Worm (Caenorhabditis elegans) whole organism, young adult: Measurements from ENCODE around the gene F23A7.5.
A peak's percentile ranks its signal among the peaks of the same experiment; 100 is the strongest.

ENCODE experiments used
- F23B12.7 ChIP-seq: sonication (generic microtip); optimal IDR thresholded peaks from 2 replicates; lab custom pipeline; 2017; ENCODE audit warnings: missing genetic modification characterization, mild to moderate bottlenecking, missing compliant biosample characterization, antibody characterized with exemption, moderate library complexity; ENCODE audit not compliant: insufficient read depth
- T26A5.8 ChIP-seq: sonication (generic microtip); optimal IDR thresholded peaks from 2 replicates; lab custom pipeline; 2016; ENCODE audit warnings: missing genetic modification characterization, missing compliant biosample characterization
- rpc-1 ChIP-seq, 2 experiments: fragments of 150-350 bp in 1 of 2; sonication (generic microtip) in 1 of 2; optimal IDR thresholded peaks; 2 replicates each; lab custom pipeline; 2014 to 2018; ENCODE audit warnings: missing biosample characterization in 1 of 2, missing genetic modification characterization in 1 of 2, missing genetic modification reagents in 1 of 2, missing genotype in 1 of 2
- sptf-2 ChIP-seq: fragments of 200-800 bp; sonication (Bioruptor generic); optimal IDR thresholded peaks from 2 replicates; lab custom pipeline; 2018; ENCODE audit warnings: mild to moderate bottlenecking, missing genetic modification characterization, missing compliant biosample characterization

DNA sequence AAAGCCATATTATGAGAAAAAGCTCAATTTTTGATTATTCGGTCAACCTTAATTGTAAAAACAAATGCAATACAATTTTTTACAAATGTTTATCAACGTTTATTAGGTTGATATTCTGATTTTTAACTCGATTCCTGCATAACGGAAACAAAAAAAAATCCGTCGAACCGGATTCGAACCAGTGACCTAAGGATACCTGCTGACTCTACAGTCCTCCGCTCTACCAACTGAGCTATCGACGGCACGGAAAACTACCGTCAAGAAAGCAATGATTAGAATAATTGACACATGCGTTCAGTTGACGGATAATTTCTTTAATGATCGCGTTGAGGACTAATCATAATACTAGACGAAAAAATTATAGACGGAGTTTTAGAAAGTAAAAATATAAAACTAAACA lies 20.1 kb upstream of the F23A7.5 start:
- TF ChIP-seq T26A5.8 (tag; lab: Kevin White, UChicago) (no peak), F23B12.7 (tag; lab: Kevin White, UChicago) (no peak), sptf-2 (GFP tag; lab: Kevin White, UChicago) (no peak), rpc-1 (optimal IDR thresholded peaks at IDR 0.05; lab: Kevin White, UChicago) (peak; percentile 59), rpc-1 (tag; optimal IDR thresholded peaks at IDR 0.05; lab: Kevin White, UChicago) (peak; percentile 72)
